Worm (Caenorhabditis elegans): ENCODE results near the gene cki-2.

- TF ChIP-seq sox-2 (GFP tag; IDR thresholded peaks at IDR 0.05): no peak
- TF ChIP-seq nfya-1 (tag; optimal IDR thresholded peaks at IDR 0.05): no peak
- no peak for TF ChIP-seq pha-4 (tag; optimal IDR thresholded peaks at IDR 0.05)
- TF ChIP-seq dmd-4 (tag; optimal IDR thresholded peaks at IDR 0.05; ENCODE audit: borderline replicate concordance): no peak
- TF ChIP-seq ceh-2 (tag; optimal IDR thresholded peaks at IDR 0.05): no peak
- no peak for TF ChIP-seq fkh-10 (GFP tag; optimal IDR thresholded peaks at IDR 0.05)
- TF ChIP-seq unc-86 (tag; optimal IDR thresholded peaks at IDR 0.05): no peak
- TF ChIP-seq ahr-1 (tag; optimal IDR thresholded peaks at IDR 0.05): no peak
- TF ChIP-seq ref-2 (tag; optimal IDR thresholded peaks at IDR 0.05): no peak
- TF ChIP-seq ets-4 (tag; optimal IDR thresholded peaks at IDR 0.05): no peak
- TF ChIP-seq sdc-2 (tag; optimal IDR thresholded peaks at IDR 0.05): no peak
Observed at ce11 chrII:7776232-7776631, 40.1 kb upstream of the cki-2 start.
